Worm (Caenorhabditis elegans) whole organism, L1 larva: ENCODE results near the gene C35D10.8.

Source experiments
- C04F5.9 ChIP-seq: sonication (generic microtip); optimal IDR thresholded peaks from 2 replicates; lab custom pipeline; 2016; ENCODE audit warnings: missing genetic modification characterization, missing compliant biosample characterization
- C16A3.4 ChIP-seq: fragments of 150-350 bp; optimal IDR thresholded peaks from 2 replicates; lab custom pipeline; 2014; ENCODE audit warnings: missing biosample characterization, missing genetic modification characterization
- C34B4.2 ChIP-seq: sonication (generic microtip); optimal IDR thresholded peaks from 2 replicates; lab custom pipeline; 2017; ENCODE audit warnings: mild to moderate bottlenecking, missing genetic modification characterization, missing compliant biosample characterization
- F16B12.6 ChIP-seq: fragments of 150-350 bp; optimal IDR thresholded peaks from 2 replicates; lab custom pipeline; 2014; ENCODE audit warnings: missing biosample characterization, missing genetic modification characterization
- aha-1 ChIP-seq: fragments of 150-350 bp; optimal IDR thresholded peaks from 2 replicates; lab custom pipeline; 2014; ENCODE audit warnings: missing biosample characterization, missing genetic modification characterization
- ama-1 ChIP-seq: fragments of 150-350 bp; optimal IDR thresholded peaks from 2 replicates; lab custom pipeline; 2014
- ceh-63 ChIP-seq: fragments of 200-800 bp; sonication (Bioruptor generic); optimal IDR thresholded peaks from 2 replicates; lab custom pipeline; 2018; ENCODE audit warnings: mild to moderate bottlenecking, missing genetic modification characterization, missing compliant biosample characterization
- ceh-8 ChIP-seq: fragments of 200-800 bp; sonication (Bioruptor generic); optimal IDR thresholded peaks from 2 replicates; lab custom pipeline; 2018; ENCODE audit warnings: mild to moderate bottlenecking, missing genetic modification characterization, moderate library complexity, missing compliant biosample characterization
- ceh-82 ChIP-seq, 3 experiments: fragments of 150-350 bp in 1 of 3; sonication (generic microtip) in 2 of 3; optimal IDR thresholded peaks; 2 replicates each; lab custom pipeline; 2014 to 2017; ENCODE audit warnings: missing biosample characterization in 3 of 3, missing genetic modification characterization in 3 of 3
- ces-1 ChIP-seq: fragments of 150-350 bp; optimal IDR thresholded peaks from 2 replicates; lab custom pipeline; 2014; ENCODE audit warnings: missing biosample characterization, missing genetic modification reagents, missing genetic modification characterization
- dsc-1 ChIP-seq: sonication (generic microtip); optimal IDR thresholded peaks from 2 replicates; lab custom pipeline; 2016; ENCODE audit warnings: mild to moderate bottlenecking, missing genetic modification characterization, missing compliant biosample characterization
- elt-2 ChIP-seq: sonication (generic microtip); optimal IDR thresholded peaks from 2 replicates; lab custom pipeline; 2016; ENCODE audit warnings: missing genetic modification characterization, mild to moderate bottlenecking, inconsistent platforms, missing compliant biosample characterization, missing genetic modification reagents
- ets-5 ChIP-seq: fragments of 200-800 bp; sonication (Bioruptor generic); IDR thresholded peaks from 2 replicates; pipeline ENCODE4 v1.3.6; 2022; ENCODE audit warnings: missing genetic modification characterization, missing compliant biosample characterization
- fkh-4 ChIP-seq: sonication (generic microtip); optimal IDR thresholded peaks from 2 replicates; lab custom pipeline; 2016; ENCODE audit warnings: missing compliant biosample characterization, missing genetic modification characterization, borderline replicate concordance
- grh-1 ChIP-seq: fragments of 200-800 bp; sonication (Bioruptor generic); IDR thresholded peaks from 2 replicates; pipeline ENCODE4 v1.3.6; 2022; ENCODE audit warnings: missing genetic modification reagents, missing genetic modification characterization, missing compliant biosample characterization
- hlh-4 ChIP-seq: sonication (generic microtip); optimal IDR thresholded peaks from 2 replicates; lab custom pipeline; 2016; ENCODE audit warnings: mild to moderate bottlenecking, missing genetic modification characterization, missing compliant biosample characterization
- hpl-2 ChIP-seq: fragments of 150-350 bp; optimal IDR thresholded peaks from 2 replicates; lab custom pipeline; 2014; ENCODE audit warnings: missing biosample characterization, missing genetic modification reagents, missing genetic modification characterization
- irx-1 ChIP-seq: sonication (generic microtip); optimal IDR thresholded peaks from 2 replicates; lab custom pipeline; 2016; ENCODE audit warnings: missing genetic modification characterization, missing compliant biosample characterization
- isw-1 ChIP-seq: fragments of 200-800 bp; sonication (Bioruptor generic); IDR thresholded peaks from 2 replicates; pipeline ENCODE4 v1.3.6; 2022; ENCODE audit warnings: missing genetic modification characterization, missing compliant biosample characterization
- lin-14 ChIP-seq: fragments of 200-800 bp; sonication (Bioruptor generic); optimal IDR thresholded peaks from 2 replicates; lab custom pipeline; 2018; ENCODE audit warnings: mild to moderate bottlenecking, missing genetic modification characterization, moderate library complexity, missing compliant biosample characterization
- lin-35 ChIP-seq, 2 experiments: fragments of 150-350 bp; optimal IDR thresholded peaks; 2 replicates each; lab custom pipeline; 2014; ENCODE audit warnings: missing biosample characterization in 2 of 2, missing genetic modification characterization in 2 of 2, missing genetic modification reagents in 2 of 2
- lin-39 ChIP-seq: fragments of 150-350 bp; optimal IDR thresholded peaks from 2 replicates; lab custom pipeline; 2014; ENCODE audit warnings: missing biosample characterization, missing genetic modification reagents, missing genetic modification characterization
- lsy-2 ChIP-seq, 2 experiments: fragments of 150-350 bp; optimal IDR thresholded peaks; 2 replicates each; lab custom pipeline; 2014; ENCODE audit warnings: missing biosample characterization in 2 of 2, missing genetic modification characterization in 2 of 2
- mef-2 ChIP-seq: fragments of 150-350 bp; optimal IDR thresholded peaks from 2 replicates; lab custom pipeline; 2014; ENCODE audit warnings: missing biosample characterization, missing genetic modification characterization
- mep-1 ChIP-seq: fragments of 150-350 bp; optimal IDR thresholded peaks from 2 replicates; lab custom pipeline; 2014; ENCODE audit warnings: missing biosample characterization, missing genetic modification characterization
- nhr-11 ChIP-seq: fragments of 150-350 bp; optimal IDR thresholded peaks from 2 replicates; lab custom pipeline; 2014; ENCODE audit warnings: missing biosample characterization, missing genetic modification characterization
- nhr-20 ChIP-seq: sonication (generic microtip); optimal IDR thresholded peaks from 2 replicates; lab custom pipeline; 2016; ENCODE audit warnings: mild to moderate bottlenecking, missing genetic modification characterization, missing compliant biosample characterization
- nhr-47 ChIP-seq: sonication (generic microtip); optimal IDR thresholded peaks from 2 replicates; lab custom pipeline; 2016; ENCODE audit warnings: mild to moderate bottlenecking, missing genetic modification characterization, moderate library complexity, missing compliant biosample characterization
- nhr-77 ChIP-seq: fragments of 150-350 bp; optimal IDR thresholded peaks from 2 replicates; lab custom pipeline; 2014; ENCODE audit warnings: missing biosample characterization, missing genetic modification characterization
- nhr-84 ChIP-seq: sonication (generic microtip); optimal IDR thresholded peaks from 2 replicates; lab custom pipeline; 2017; ENCODE audit warnings: missing biosample characterization, missing genetic modification characterization
- pag-3 ChIP-seq: sonication (generic microtip); optimal IDR thresholded peaks from 2 replicates; lab custom pipeline; 2017; ENCODE audit warnings: missing genetic modification characterization, mild to moderate bottlenecking, missing compliant biosample characterization, antibody characterized with exemption, borderline replicate concordance; ENCODE audit not compliant: insufficient read depth
- skn-1 ChIP-seq: fragments of 150-350 bp; optimal IDR thresholded peaks from 2 replicates; lab custom pipeline; 2014; ENCODE audit warnings: missing biosample characterization, missing genetic modification characterization
- sptf-1 ChIP-seq: fragments of 150-350 bp; optimal IDR thresholded peaks from 2 replicates; lab custom pipeline; 2014; ENCODE audit warnings: missing biosample characterization, missing genetic modification characterization
- sup-37 ChIP-seq: fragments of 200-800 bp; sonication (Bioruptor generic); optimal IDR thresholded peaks from 2 replicates; lab custom pipeline; 2018; ENCODE audit warnings: mild to moderate bottlenecking, missing genetic modification characterization, missing compliant biosample characterization
- swsn-7 ChIP-seq: sonication (generic microtip); optimal IDR thresholded peaks from 2 replicates; lab custom pipeline; 2016; ENCODE audit warnings: missing genetic modification characterization, missing compliant biosample characterization
- unc-130 ChIP-seq: fragments of 150-350 bp; optimal IDR thresholded peaks from 2 replicates; lab custom pipeline; 2017; ENCODE audit warnings: missing biosample characterization, missing genetic modification characterization, inconsistent platforms
- unc-30 ChIP-seq: sonication (generic microtip); optimal IDR thresholded peaks from 2 replicates; lab custom pipeline; 2017; ENCODE audit warnings: missing biosample characterization, missing genetic modification characterization
- unc-62 ChIP-seq: fragments of 150-350 bp; optimal IDR thresholded peaks from 2 replicates; lab custom pipeline; 2014; ENCODE audit warnings: missing biosample characterization, missing genetic modification reagents, missing genetic modification characterization
- zip-4 ChIP-seq: fragments of 200-800 bp; sonication (Bioruptor generic); optimal IDR thresholded peaks from 2 replicates; lab custom pipeline; 2018; ENCODE audit warnings: mild to moderate bottlenecking, missing genetic modification characterization, moderate library complexity, missing compliant biosample characterization
- ztf-11 ChIP-seq, 2 experiments: sonication (generic microtip); optimal IDR thresholded peaks; 2 replicates each; lab custom pipeline; 2016 to 2017; ENCODE audit warnings: missing genetic modification characterization in 2 of 2, missing biosample characterization in 1 of 2, missing compliant biosample characterization in 1 of 2

C35D10.8 gene

DNA sequence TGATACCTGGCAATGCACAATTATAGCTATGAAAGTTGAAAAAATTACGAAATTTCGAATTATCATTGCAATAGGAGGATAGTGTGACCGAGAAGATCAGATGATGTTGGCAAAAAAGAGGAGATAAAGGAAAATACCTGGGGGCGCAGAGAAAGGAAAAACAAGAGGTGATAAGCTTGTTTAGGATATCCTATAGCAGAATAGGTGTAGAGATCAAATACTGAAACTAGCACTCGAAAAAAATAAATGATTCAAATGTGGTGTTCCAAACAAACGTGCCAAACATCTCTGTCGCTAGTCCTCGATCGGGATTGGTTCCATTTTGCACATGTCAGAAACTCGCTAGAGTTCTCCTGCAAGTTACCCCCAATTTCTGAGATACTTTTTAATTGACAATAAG lies 25.6 kb upstream of the C35D10.8 start, which contains the start of gene F26A1.9:
TSS of gene F26A1.9 (minus strand) at position 101 of the 400 bp plus-strand sequence.
- TF ChIP-seq isw-1 (GFP tag; lab: Robert Waterston, UW) (no peak), aha-1 (no peak), hlh-4 (no peak), ceh-63 (GFP tag; lab: Kevin White, UChicago) (no peak), lin-39 (tag; lab: Kevin White, UChicago) (no peak), lsy-2 (tag; optimal IDR thresholded peaks at IDR 0.05; lab: Kevin White, UChicago) (no peak), pag-3 (tag; lab: Kevin White, UChicago) (no peak), elt-2 (no peak), ama-1 (no peak), swsn-7 (tag; lab: Kevin White, UChicago) (no peak), unc-62 (GFP tag; lab: Kevin White, UChicago) (no peak), unc-130 (tag; lab: Kevin White, UChicago) (no peak), ztf-11 (tag; optimal IDR thresholded peaks at IDR 0.05; lab: Kevin White, UChicago) (no peak), ces-1 (GFP tag; lab: Kevin White, UChicago) (no peak), nhr-11 (tag; lab: Kevin White, UChicago) (no peak), skn-1 (tag; lab: Kevin White, UChicago) (no peak), hpl-2 (GFP tag; lab: Kevin White, UChicago) (no peak), C34B4.2 (tag; lab: Kevin White, UChicago) (no peak)

DNA sequence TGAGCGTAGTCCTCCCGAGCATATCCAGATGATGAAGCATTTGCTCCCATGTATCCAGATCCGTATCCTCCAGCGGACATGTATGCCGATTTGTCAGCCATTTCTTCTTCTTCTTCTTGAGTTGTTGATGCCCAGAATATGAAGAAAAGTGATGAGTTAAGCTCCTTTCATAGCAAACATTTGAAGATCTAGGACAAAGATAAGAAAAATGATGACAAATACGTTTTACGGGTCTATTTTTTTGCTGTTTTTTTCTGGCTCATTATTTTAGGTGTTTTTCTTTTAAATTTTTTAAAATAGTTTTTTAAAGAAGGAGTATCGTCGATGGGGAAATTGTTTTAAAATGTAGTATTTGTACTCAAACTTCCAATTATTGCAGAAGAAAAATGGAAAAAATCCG lies 24.8 kb upstream of the C35D10.8 start, which contains the start of gene nspd-9:
TSS of gene nspd-9 (minus strand) at position 101 of the 400 bp plus-strand sequence.
- TF ChIP-seq F16B12.6 (tag; lab: Kevin White, UChicago) (no peak), lin-35 (GFP tag; optimal IDR thresholded peaks at IDR 0.05; lab: Kevin White, UChicago) (no peak), ceh-8 (GFP tag; lab: Kevin White, UChicago) (no peak), C16A3.4 (no peak)

DNA sequence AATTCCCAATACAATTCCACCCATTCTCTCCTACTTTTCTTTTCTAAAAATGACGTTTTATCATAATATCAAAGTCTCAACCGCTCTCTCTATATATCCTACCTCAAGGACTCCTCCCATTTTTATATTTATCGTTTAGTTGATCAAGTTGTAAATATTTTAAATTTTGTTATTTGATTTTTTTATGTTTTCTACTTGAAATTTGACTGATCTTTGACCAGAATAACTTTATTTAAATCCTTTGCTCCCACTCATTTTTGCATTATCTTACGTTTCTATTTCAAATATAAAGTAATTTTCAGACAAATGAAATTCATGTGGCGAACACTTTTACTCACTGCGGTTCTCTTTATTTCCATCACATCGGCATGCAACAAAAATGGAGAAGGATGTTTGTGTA lies 17.6 kb upstream of the C35D10.8 start, which contains the start of the genes acbp-7 and F26A1.19:
TSS of gene acbp-7 (plus strand) at position 301 of the 400 bp plus-strand sequence.
TSS of gene F26A1.19 (plus strand) at position 303 of the 400 bp plus-strand sequence.
- TF ChIP-seq nhr-47 (tag; lab: Kevin White, UChicago) (no peak), nhr-20 (no peak), isw-1 (GFP tag; lab: Robert Waterston, UW) (no peak), lin-39 (tag; lab: Kevin White, UChicago) (no peak), lin-14 (GFP tag; lab: Kevin White, UChicago) (no peak), unc-30 (tag; lab: Kevin White, UChicago) (no peak), ets-5 (GFP tag; lab: Robert Waterston, UW) (no peak), ceh-82 (tag; optimal IDR thresholded peaks at IDR 0.05; lab: Kevin White, UChicago) (no peak), nhr-84 (no peak), grh-1 (GFP tag; lab: Robert Waterston, UW) (no peak)
- TF ChIP-seq, all 84 proteins: peak for 0

DNA sequence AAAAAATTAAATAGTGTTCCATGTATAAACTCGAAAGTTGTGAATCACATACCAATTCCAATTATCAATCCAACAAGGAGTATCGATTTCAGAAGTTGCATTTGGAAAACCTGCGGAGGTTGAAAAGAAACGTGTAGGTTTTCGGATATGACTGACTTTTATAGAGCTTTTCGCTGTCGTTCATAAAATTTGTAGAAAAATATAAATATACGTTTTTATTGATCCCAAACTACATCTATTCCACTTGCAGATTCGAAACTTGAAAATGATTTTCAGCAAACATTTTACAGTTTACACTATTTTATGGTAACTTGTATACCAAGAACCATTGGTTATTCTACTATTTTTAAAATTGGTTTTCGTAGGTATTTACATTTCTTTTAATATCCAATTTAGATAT lies 12.8 kb upstream of the C35D10.8 start, which contains the start of gene clec-156:
TSS of gene clec-156 (minus strand) at position 101 of the 400 bp plus-strand sequence.
- TF ChIP-seq mef-2 (tag; lab: Kevin White, UChicago) (no peak), unc-62 (GFP tag; lab: Kevin White, UChicago) (no peak)

DNA sequence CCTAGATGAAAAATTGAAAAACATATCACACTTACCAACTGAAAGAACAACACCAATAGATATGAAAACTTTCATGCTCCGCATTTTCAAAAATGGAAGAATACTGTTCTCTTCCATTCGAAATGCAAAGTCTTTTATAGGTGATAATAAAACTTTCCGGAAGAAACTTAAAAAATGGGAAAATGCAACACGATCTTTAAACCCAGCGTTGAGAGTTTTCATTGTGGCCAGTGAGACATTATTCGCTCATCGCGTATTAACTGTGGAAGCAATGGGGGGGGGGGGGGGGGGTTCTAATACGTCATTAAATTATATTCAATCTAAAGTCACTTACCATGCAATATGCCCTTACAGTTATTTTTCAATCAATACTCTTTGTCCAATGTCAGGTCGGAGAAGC lies 10.7 kb upstream of the C35D10.8 start, which contains the start of the genes clec-157 and fkh-5:
TSS of gene clec-157 (minus strand) at position 101 of the 400 bp plus-strand sequence.
TSS of gene fkh-5 (plus strand) at position 336 of the 400 bp plus-strand sequence.
- TF ChIP-seq zip-4 (GFP tag; lab: Kevin White, UChicago) (no peak), C04F5.9 (tag; lab: Kevin White, UChicago) (no peak), fkh-4 (no peak), pag-3 (tag; lab: Kevin White, UChicago) (no peak), dsc-1 (tag; lab: Kevin White, UChicago) (no peak), irx-1 (tag; lab: Kevin White, UChicago) (no peak), mep-1 (tag; lab: Kevin White, UChicago) (no peak), hlh-4 (no peak), nhr-84 (no peak), isw-1 (GFP tag; lab: Robert Waterston, UW) (no peak), nhr-11 (tag; lab: Kevin White, UChicago) (no peak), ceh-82 (tag; optimal IDR thresholded peaks at IDR 0.05; lab: Kevin White, UChicago) (no peak), nhr-77 (tag; lab: Kevin White, UChicago) (no peak), sup-37 (GFP tag; lab: Kevin White, UChicago) (no peak), sptf-1 (tag; lab: Kevin White, UChicago) (no peak)
